Worm (Caenorhabditis elegans): ENCODE data around the gene pcdr-1.

DNA sequence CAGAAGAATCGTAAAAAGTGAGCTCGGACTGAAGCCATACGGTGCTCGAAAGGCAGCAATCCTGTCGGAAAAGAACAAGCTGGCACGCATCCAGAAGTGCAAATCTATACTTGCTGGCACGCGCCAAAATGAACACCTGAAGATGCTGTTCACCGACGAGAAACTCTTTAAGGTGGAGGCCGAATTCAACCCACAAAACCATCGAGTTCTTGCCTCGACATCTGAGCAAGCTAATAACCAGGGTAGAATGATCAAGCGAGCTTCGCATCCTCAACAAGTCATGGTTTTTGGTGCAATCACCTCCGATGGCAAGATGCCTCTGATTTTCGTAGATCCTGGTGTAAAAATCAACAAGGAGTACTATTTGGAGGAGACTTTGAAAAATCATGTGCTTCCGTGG is 26.9 kb downstream of the pcdr-1 start:
- TF ChIP-seq unc-86 (tag; optimal IDR thresholded peaks at IDR 0.05) (no peak), lin-13 (GFP tag; optimal IDR thresholded peaks at IDR 0.05) (no peak), lin-39 (tag; optimal IDR thresholded peaks at IDR 0.05) (no peak), ceh-82 (tag; optimal IDR thresholded peaks at IDR 0.05) (no peak), unc-130 (tag; optimal IDR thresholded peaks at IDR 0.05) (no peak), sox-4 (tag; optimal IDR thresholded peaks at IDR 0.05) (no peak), tbx-2 (tag; optimal IDR thresholded peaks at IDR 0.05) (no peak)
